Fruit fly (Drosophila melanogaster): ENCODE data around the gene Cad74A.

Gene Cad74A

DNA sequence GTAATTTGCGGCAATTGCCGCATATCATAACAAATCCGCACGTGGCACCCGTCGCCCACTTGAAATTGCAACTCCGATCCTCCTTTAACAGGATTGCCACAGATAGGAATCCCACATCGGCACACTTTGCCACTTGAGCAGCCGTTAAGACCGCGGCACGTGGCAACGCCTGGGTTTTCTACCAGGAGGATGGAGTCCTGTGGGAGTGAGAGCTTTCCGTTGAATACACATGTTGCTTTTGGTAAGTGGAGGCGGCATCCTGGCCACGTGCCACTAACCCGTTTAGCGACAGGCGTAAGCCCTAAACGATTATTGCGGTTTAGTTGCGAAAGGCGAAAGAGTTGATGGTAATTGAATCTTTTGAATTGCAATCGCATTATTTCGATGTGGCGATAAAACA, 20.8 kb downstream of the Cad74A start:
- TF ChIP-seq tai (GFP tag; optimal IDR thresholded peaks at IDR 0.05) (no peak), Hr83 (GFP tag; optimal IDR thresholded peaks at IDR 0.05; ENCODE audit: poor library complexity, severe bottlenecking) (no peak), Vsx2 (GFP tag; optimal IDR thresholded peaks at IDR 0.05; ENCODE audit: partially characterized antibody) (peak; percentile 37), Jra (GFP tag; optimal IDR thresholded peaks at IDR 0.05) (no peak), sage (GFP tag; optimal IDR thresholded peaks at IDR 0.05) (no peak)

DNA sequence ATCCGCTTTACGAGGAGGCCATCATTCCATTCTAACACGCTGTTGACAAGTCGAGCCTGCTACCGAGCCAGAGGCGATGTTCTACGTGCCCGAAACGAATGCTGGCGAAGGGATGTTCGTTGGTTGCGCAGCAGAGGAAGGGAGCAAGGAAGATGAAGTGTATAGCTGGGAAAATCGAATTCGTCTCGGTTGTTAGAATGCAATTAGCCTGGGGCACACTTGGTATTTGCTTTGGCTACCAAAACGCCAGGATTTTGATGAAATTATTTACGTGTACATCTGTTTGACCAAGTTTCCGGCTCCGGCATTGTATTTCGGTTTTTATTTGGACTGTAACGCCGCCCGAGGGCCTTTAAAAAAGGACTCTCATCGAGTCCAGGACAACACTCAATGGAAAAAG, 21.9 kb downstream of the Cad74A start:
- no peak for TF ChIP-seq dmrt93B (GFP tag; optimal IDR thresholded peaks at IDR 0.05)
- no peak for TF ChIP-seq sage (GFP tag; optimal IDR thresholded peaks at IDR 0.05)
- TF ChIP-seq Hr83 (GFP tag; optimal IDR thresholded peaks at IDR 0.05; ENCODE audit: poor library complexity, severe bottlenecking), result no peak
- TF ChIP-seq GATAd (GFP tag; optimal IDR thresholded peaks at IDR 0.05), result no peak
- TF ChIP-seq psq (GFP tag; optimal IDR thresholded peaks at IDR 0.05), result no peak
- no peak for TF ChIP-seq OdsH (GFP tag; optimal IDR thresholded peaks at IDR 0.05)
- no peak for TF ChIP-seq Vsx2 (GFP tag; optimal IDR thresholded peaks at IDR 0.05; ENCODE audit: partially characterized antibody)
- TF ChIP-seq fru (GFP tag; optimal IDR thresholded peaks at IDR 0.05), result no peak

DNA sequence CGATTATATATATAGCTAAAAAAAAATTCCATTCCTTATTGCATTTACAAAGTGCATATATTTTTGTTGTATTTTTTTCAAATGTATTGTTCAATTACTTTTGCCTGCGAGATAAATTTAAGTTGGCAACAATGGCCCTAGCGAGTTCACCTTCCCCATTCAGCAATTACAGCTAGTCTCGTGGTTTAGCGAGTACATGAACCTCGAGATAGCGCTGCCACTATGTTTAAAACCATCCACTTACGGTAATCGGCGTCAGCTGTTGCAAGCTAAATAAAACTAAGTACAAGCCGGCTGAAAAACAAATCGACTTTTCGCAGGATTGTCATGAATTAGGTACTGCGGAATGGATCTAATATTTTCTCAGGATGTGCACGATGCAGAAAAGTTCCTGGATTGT, 26.5 kb downstream of the Cad74A start:
- peak; percentile 40 for TF ChIP-seq fru (GFP tag; optimal IDR thresholded peaks at IDR 0.05)
- no peak for TF ChIP-seq N (GFP tag; optimal IDR thresholded peaks at IDR 0.05)
- no peak for TF ChIP-seq brk (GFP tag; optimal IDR thresholded peaks at IDR 0.05)
- peak; percentile 28 for TF ChIP-seq rgr (GFP tag; optimal IDR thresholded peaks at IDR 0.05)
- TF ChIP-seq usp (GFP tag; optimal IDR thresholded peaks at IDR 0.05), result no peak
- peak; percentile 74 for TF ChIP-seq Myc (optimal IDR thresholded peaks at IDR 0.05)
- TF ChIP-seq Sp1 (GFP tag; optimal IDR thresholded peaks at IDR 0.05), result no peak

DNA sequence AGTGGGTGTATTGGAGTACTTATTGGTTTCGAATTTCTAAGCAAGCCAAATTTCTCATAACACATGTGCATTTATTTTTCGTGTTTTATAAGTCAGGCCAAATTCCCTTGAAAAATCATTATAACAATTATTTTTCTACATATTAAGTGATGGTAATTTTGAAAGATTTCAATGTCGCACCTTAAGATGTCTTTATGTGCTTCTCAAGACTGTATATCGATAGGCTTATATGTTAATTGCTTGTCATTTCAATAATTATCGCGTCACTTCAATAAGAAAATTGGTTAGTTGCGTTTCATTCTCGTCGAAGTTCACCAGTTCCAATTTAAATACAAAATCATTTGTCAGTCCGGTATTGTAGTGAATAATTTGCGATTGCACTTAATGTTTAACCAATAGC, 27.8 kb downstream of the Cad74A start, which contains the start of gene CG7692:
TSS of gene CG7692 (plus strand) at position 301 of the 400 bp plus-strand sequence.
- TF ChIP-seq HLH106 (tag; optimal IDR thresholded peaks at IDR 0.05) (no peak), Hr83 (GFP tag; optimal IDR thresholded peaks at IDR 0.05; ENCODE audit: poor library complexity, severe bottlenecking) (no peak)

DNA sequence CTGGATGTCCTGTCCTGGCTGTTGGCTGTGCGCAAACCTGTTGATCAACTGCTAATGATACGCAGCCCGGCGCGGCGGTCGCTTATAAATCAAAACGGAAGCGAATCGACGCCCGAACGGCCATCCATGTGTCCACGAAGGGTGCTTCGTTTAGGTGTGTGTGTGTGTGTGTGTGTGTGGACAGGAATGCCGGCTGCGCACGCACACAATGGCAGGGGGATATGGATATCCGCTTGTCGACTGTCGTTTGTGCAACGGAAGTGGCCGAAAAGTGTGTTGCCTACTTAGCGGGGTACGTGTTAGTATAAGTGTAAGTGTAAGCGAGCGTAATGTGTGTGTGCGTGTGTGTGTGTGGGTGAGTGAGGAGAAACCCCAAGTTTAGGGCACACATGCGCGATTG, 29.7 kb downstream of the Cad74A start, which contains the start of gene Mip:
TSS of gene Mip (minus strand) at position 63 of the 400 bp plus-strand sequence.
- peak; percentile 51 for TF ChIP-seq Dfd (GFP tag; optimal IDR thresholded peaks at IDR 0.05)
- no peak for TF ChIP-seq Vsx2 (GFP tag; optimal IDR thresholded peaks at IDR 0.05; ENCODE audit: partially characterized antibody)

DNA sequence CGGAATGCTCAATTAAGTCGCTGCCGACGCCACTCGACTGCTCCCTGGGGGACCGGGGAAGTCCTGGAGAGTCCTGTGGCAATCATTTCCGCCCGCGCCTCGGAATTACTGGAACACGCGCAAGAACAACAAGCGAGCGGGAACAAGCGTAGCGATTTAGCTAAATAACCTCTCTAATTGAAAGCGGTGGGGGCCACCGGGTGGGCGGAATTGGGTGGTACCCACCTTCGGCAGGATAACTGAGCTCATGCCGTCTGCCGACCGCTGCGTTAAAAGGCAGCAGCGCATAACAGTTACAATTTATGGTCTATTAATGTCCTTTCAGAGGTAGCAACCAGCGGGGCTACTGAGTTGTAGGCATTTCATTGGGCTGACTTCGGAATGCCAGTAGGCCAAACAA, 32.9 kb downstream of the Cad74A start:
- TF ChIP-seq Mio (GFP tag; optimal IDR thresholded peaks at IDR 0.05) (no peak), brk (GFP tag; optimal IDR thresholded peaks at IDR 0.05) (no peak), Rel (GFP tag; optimal IDR thresholded peaks at IDR 0.05) (no peak), Rel (tag; optimal IDR thresholded peaks at IDR 0.05) (no peak)

DNA sequence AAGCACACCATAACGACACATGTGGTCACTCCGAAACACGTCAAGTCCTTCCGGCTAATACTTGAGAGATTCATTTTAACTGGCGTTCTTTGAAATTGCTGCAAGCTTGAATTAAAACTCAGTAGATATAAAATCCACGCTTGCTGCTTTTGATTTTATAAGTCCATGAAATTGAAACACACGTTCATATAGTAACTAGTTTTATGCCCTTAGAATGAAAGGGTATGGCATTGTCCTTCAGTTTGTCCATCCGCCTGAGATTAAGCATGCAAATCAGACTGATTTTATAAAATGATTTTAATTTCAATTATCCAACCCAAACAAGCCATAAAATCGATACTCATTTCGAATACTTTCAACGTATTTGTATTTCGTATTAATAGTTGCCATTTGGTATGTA, 34.7 kb downstream of the Cad74A start, which contains the start of gene brv2:
TSS of gene brv2 (minus strand) at position 101 of the 400 bp plus-strand sequence.
- TF ChIP-seq Abd-B (GFP tag; optimal IDR thresholded peaks at IDR 0.05) (no peak), CG9705 (GFP tag; optimal IDR thresholded peaks at IDR 0.05) (no peak), Vsx2 (GFP tag; optimal IDR thresholded peaks at IDR 0.05; ENCODE audit: partially characterized antibody) (no peak), Sp1 (GFP tag; optimal IDR thresholded peaks at IDR 0.05) (no peak), usp (GFP tag; optimal IDR thresholded peaks at IDR 0.05) (no peak), N (GFP tag; optimal IDR thresholded peaks at IDR 0.05) (no peak), foxo (GFP tag; optimal IDR thresholded peaks at IDR 0.05) (no peak), Rel (GFP tag; optimal IDR thresholded peaks at IDR 0.05) (no peak), Rel (tag; optimal IDR thresholded peaks at IDR 0.05) (no peak), dsf (GFP tag; optimal IDR thresholded peaks at IDR 0.05; ENCODE audit: borderline replicate concordance) (no peak), br (GFP tag; optimal IDR thresholded peaks at IDR 0.05) (no peak), woc (GFP tag; optimal IDR thresholded peaks at IDR 0.05) (no peak), rgr (GFP tag; optimal IDR thresholded peaks at IDR 0.05) (no peak), pan (optimal IDR thresholded peaks at IDR 0.05) (no peak), lola (GFP tag; optimal IDR thresholded peaks at IDR 0.05) (no peak), GATAd (GFP tag; optimal IDR thresholded peaks at IDR 0.05) (no peak)
